Fruit fly (Drosophila melanogaster) whole organism, pupa: Measurements from ENCODE around the gene twit.
A peak's percentile ranks its signal among the peaks of the same experiment; 100 is the strongest.

ENCODE experiments used
- CG10348 ChIP-seq: fragments of 200-800 bp; sonication (Bioruptor generic); IDR thresholded peaks from 2 replicates; pipeline ENCODE4 v1.3.6; 2022; ENCODE audit warnings: missing biosample characterization, missing genetic modification characterization
- CG12605 ChIP-seq: fragments of 200-800 bp; sonication (Bioruptor generic); IDR thresholded peaks from 2 replicates; pipeline ENCODE4 v1.3.6; 2022; ENCODE audit warnings: missing biosample characterization, missing genetic modification characterization
- CG13204 ChIP-seq: fragments of 200-800 bp; sonication (Bioruptor generic); optimal IDR thresholded peaks from 2 replicates; lab custom pipeline; 2018; ENCODE audit warnings: missing biosample characterization, mild to moderate bottlenecking, missing genetic modification characterization, moderate library complexity
- CG14655 ChIP-seq: fragments of 200-800 bp; sonication (Bioruptor generic); optimal IDR thresholded peaks from 3 replicates; lab custom pipeline; 2017; ENCODE audit warnings: mild to moderate bottlenecking, missing biosample characterization, missing genetic modification reagents, missing genetic modification characterization
- CG15710 ChIP-seq: fragments of 200-800 bp; sonication (Bioruptor generic); optimal IDR thresholded peaks from 2 replicates; lab custom pipeline; 2018; ENCODE audit warnings: missing biosample characterization, mild to moderate bottlenecking, missing genetic modification characterization, moderate library complexity
- CG17806 ChIP-seq: fragments of 200-800 bp; sonication (Bioruptor generic); optimal IDR thresholded peaks from 2 replicates; lab custom pipeline; 2018; ENCODE audit warnings: missing biosample characterization, mild to moderate bottlenecking, missing genetic modification characterization, moderate library complexity
- CG32121 ChIP-seq: fragments of 200-800 bp; sonication (Bioruptor generic); IDR thresholded peaks from 2 replicates; pipeline ENCODE4 v1.3.6; 2022; ENCODE audit warnings: missing biosample characterization, missing genetic modification characterization
- CG34367 ChIP-seq: fragments of 200-800 bp; sonication (Bioruptor generic); optimal IDR thresholded peaks from 2 replicates; lab custom pipeline; 2018; ENCODE audit warnings: missing biosample characterization, mild to moderate bottlenecking, missing genetic modification characterization
- CG4496 ChIP-seq: fragments of 200-800 bp; sonication (Bioruptor generic); IDR thresholded peaks from 3 replicates; pipeline ENCODE4 v1.3.6; 2022; ENCODE audit warnings: missing biosample characterization, missing genetic modification characterization
- CG8159 ChIP-seq: fragments of 200-800 bp; sonication (Bioruptor generic); optimal IDR thresholded peaks from 3 replicates; lab custom pipeline; 2018; ENCODE audit warnings: missing biosample characterization, mild to moderate bottlenecking, missing genetic modification characterization, moderate library complexity
- CG8301 ChIP-seq: fragments of 200-800 bp; sonication (Bioruptor generic); optimal IDR thresholded peaks from 2 replicates; lab custom pipeline; 2018; ENCODE audit warnings: missing biosample characterization, mild to moderate bottlenecking, missing genetic modification characterization
- CG9948 ChIP-seq: fragments of 200-800 bp; sonication (Bioruptor generic); optimal IDR thresholded peaks from 2 replicates; lab custom pipeline; 2018; ENCODE audit warnings: missing biosample characterization, mild to moderate bottlenecking, missing genetic modification characterization, moderate library complexity
- D1 ChIP-seq: fragments of 200-800 bp; sonication (Bioruptor generic); optimal IDR thresholded peaks from 2 replicates; lab custom pipeline; 2018; ENCODE audit warnings: missing biosample characterization, mild to moderate bottlenecking, missing genetic modification characterization, moderate library complexity
- EcR ChIP-seq: fragments of 200-800 bp; sonication (Bioruptor generic); optimal IDR thresholded peaks from 3 replicates; lab custom pipeline; 2019; ENCODE audit warnings: missing biosample characterization, missing genetic modification characterization, mild to moderate bottlenecking, moderate library complexity, missing genetic modification reagents
- Ets98B ChIP-seq: fragments of 200-800 bp; sonication (Bioruptor generic); IDR thresholded peaks from 2 replicates; pipeline ENCODE4 v1.3.6; 2022; ENCODE audit warnings: missing biosample characterization, missing genetic modification characterization
- Pif1A ChIP-seq: fragments of 200-800 bp; sonication (Bioruptor generic); optimal IDR thresholded peaks from 3 replicates; lab custom pipeline; 2016; ENCODE audit warnings: missing biosample characterization, missing genetic modification characterization
- Pif1B ChIP-seq: fragments of 200-800 bp; sonication (Bioruptor generic); optimal IDR thresholded peaks from 3 replicates; lab custom pipeline; 2016; ENCODE audit warnings: missing biosample characterization, missing genetic modification characterization
- Snoo ChIP-seq: fragments of 200-800 bp; sonication (Bioruptor generic); optimal IDR thresholded peaks from 3 replicates; lab custom pipeline; 2017; ENCODE audit warnings: missing biosample characterization, mild to moderate bottlenecking, missing genetic modification characterization, inconsistent platforms
- fd96Ca ChIP-seq: fragments of 200-800 bp; sonication (Bioruptor generic); IDR thresholded peaks from 3 replicates; pipeline ENCODE4 v1.3.6; 2022; ENCODE audit warnings: missing biosample characterization, missing genetic modification characterization
- gl ChIP-seq: fragments of 200-800 bp; sonication (Bioruptor generic); optimal IDR thresholded peaks from 2 replicates; lab custom pipeline; 2018; ENCODE audit warnings: missing biosample characterization, mild to moderate bottlenecking, missing genetic modification characterization
- rn ChIP-seq: fragments of 200-800 bp; sonication (Bioruptor generic); IDR thresholded peaks from 2 replicates; pipeline ENCODE4 v1.3.6; 2022; ENCODE audit warnings: missing biosample characterization, missing genetic modification characterization

The twit gene

dm6 chr2L:20812283-20813189 lies 39.8 kb upstream of the twit start:
- TF ChIP-seq EcR: peak; percentile 91
- TF ChIP-seq CG10348 (GFP tag; lab: Robert Waterston, UW): no peak
- peak; percentile 6 for TF ChIP-seq Pif1A (GFP tag; lab: Kevin White, UChicago)
- no peak for TF ChIP-seq CG12605 (GFP tag; lab: Robert Waterston, UW)
- peak; percentile 40 for TF ChIP-seq Pif1B (GFP tag; lab: Kevin White, UChicago)
- TF ChIP-seq CG32121 (GFP tag; lab: Robert Waterston, UW): no peak
- 0 out of 2 replicates have a peak, but pooled peaks have one; percentile 18 for TF ChIP-seq rn (GFP tag; lab: Robert Waterston, UW)
- peak; percentile 10 for TF ChIP-seq CG34367 (tag; lab: Kevin White, UChicago)
- peak; percentile 62 for TF ChIP-seq CG8159 (tag; lab: Kevin White, UChicago)
- TF ChIP-seq Snoo (tag; lab: Kevin White, UChicago): no peak
- peak; percentile 17 for TF ChIP-seq CG14655
- peak; percentile 43 for TF ChIP-seq gl (tag; lab: Kevin White, UChicago)
- peak; percentile 49 for TF ChIP-seq CG17806 (tag; lab: Kevin White, UChicago)
- peak; percentile 29 for TF ChIP-seq CG15710 (tag; lab: Kevin White, UChicago)
- TF ChIP-seq CG13204 (GFP tag; lab: Kevin White, UChicago): peak; percentile 17
- no peak for TF ChIP-seq Ets98B (GFP tag; lab: Robert Waterston, UW)
- no peak for TF ChIP-seq D1 (tag; lab: Kevin White, UChicago)
- no peak for TF ChIP-seq CG8301 (tag; lab: Kevin White, UChicago)
- peak; percentile 45 for TF ChIP-seq CG9948
- peak; percentile 52; the same call in 2 of the 3 replicates for TF ChIP-seq CG4496 (GFP tag; lab: Robert Waterston, UW)
- no peak for TF ChIP-seq fd96Ca (GFP tag; lab: Robert Waterston, UW)

- no peak for TF ChIP-seq CG4496 (GFP tag; lab: Robert Waterston, UW)
- TF ChIP-seq D1 (tag; lab: Kevin White, UChicago): no peak
- TF ChIP-seq CG12605 (GFP tag; lab: Robert Waterston, UW): no peak
- no peak for TF ChIP-seq CG8159 (tag; lab: Kevin White, UChicago)
- no peak for TF ChIP-seq Ets98B (GFP tag; lab: Robert Waterston, UW)
- no peak for TF ChIP-seq CG14655
- TF ChIP-seq CG8301 (tag; lab: Kevin White, UChicago): no peak
- no peak for TF ChIP-seq CG13204 (GFP tag; lab: Kevin White, UChicago)
- no peak for TF ChIP-seq Pif1A (GFP tag; lab: Kevin White, UChicago)
- no peak for TF ChIP-seq CG9948
- TF ChIP-seq rn (GFP tag; lab: Robert Waterston, UW): no peak
- TF ChIP-seq CG10348 (GFP tag; lab: Robert Waterston, UW): no peak
- TF ChIP-seq fd96Ca (GFP tag; lab: Robert Waterston, UW): no peak
- no peak for TF ChIP-seq CG17806 (tag; lab: Kevin White, UChicago)
- TF ChIP-seq Snoo (tag; lab: Kevin White, UChicago): no peak
- TF ChIP-seq CG15710 (tag; lab: Kevin White, UChicago): no peak
- no peak for TF ChIP-seq CG34367 (tag; lab: Kevin White, UChicago)
- no peak for TF ChIP-seq gl (tag; lab: Kevin White, UChicago)
- no peak for TF ChIP-seq CG32121 (GFP tag; lab: Robert Waterston, UW)
Measured at dm6 chr2L:20816140-20816539, 36.2 kb upstream of the twit start, which contains the start of gene CG33322. Gene CG33322, minus strand, starts transcription at chr2L:20816240.

- TF ChIP-seq D1 (tag; lab: Kevin White, UChicago) (no peak), CG8301 (tag; lab: Kevin White, UChicago) (no peak), CG34367 (tag; lab: Kevin White, UChicago) (no peak), CG15710 (tag; lab: Kevin White, UChicago) (no peak)
Measured at dm6 chr2L:20817170-20817569, 35.2 kb upstream of the twit start, which contains the start of gene CheB38b. Gene CheB38b, minus strand, starts transcription at chr2L:20817270.

- TF ChIP-seq Pif1B (GFP tag; lab: Kevin White, UChicago) (no peak), CG32121 (GFP tag; lab: Robert Waterston, UW) (no peak), D1 (tag; lab: Kevin White, UChicago) (no peak), CG12605 (GFP tag; lab: Robert Waterston, UW) (no peak), CG10348 (GFP tag; lab: Robert Waterston, UW) (no peak), CG15710 (tag; lab: Kevin White, UChicago) (no peak), CG4496 (GFP tag; lab: Robert Waterston, UW) (no peak), Ets98B (GFP tag; lab: Robert Waterston, UW) (no peak), CG14655 (no peak), Snoo (tag; lab: Kevin White, UChicago) (no peak), CG34367 (tag; lab: Kevin White, UChicago) (no peak), EcR (no peak), CG8159 (tag; lab: Kevin White, UChicago) (no peak), CG9948 (no peak), Pif1A (GFP tag; lab: Kevin White, UChicago) (no peak), CG8301 (tag; lab: Kevin White, UChicago) (no peak)
Measured at dm6 chr2L:20818432-20818831, 33.9 kb upstream of the twit start, which contains the start of gene CheB38a. Gene CheB38a, minus strand, starts transcription at chr2L:20818532.

dm6 chr2L:20820767-20821166 lies 31.6 kb upstream of the twit start, which contains the start of gene CheB38c:
Gene CheB38c, minus strand, starts transcription at chr2L:20820867.
- TF ChIP-seq CG17806 (tag; lab: Kevin White, UChicago): no peak
